Worm (Caenorhabditis elegans) whole organism, L1 larva: ENCODE results near the gene sgnh-1.

Experiments used
- ceh-8 ChIP-seq: fragments of 200-800 bp; sonication (Bioruptor generic); optimal IDR thresholded peaks from 2 replicates; lab custom pipeline; 2018; ENCODE audit warnings: mild to moderate bottlenecking, missing genetic modification characterization, moderate library complexity, missing compliant biosample characterization
- nhr-76 ChIP-seq: sonication (generic microtip); optimal IDR thresholded peaks from 2 replicates; lab custom pipeline; 2017; ENCODE audit warnings: missing biosample characterization, missing genetic modification characterization
- nhr-85 ChIP-seq: sonication (generic microtip); peaks from one replicate; lab custom pipeline; 2016; ENCODE audit warnings: missing genetic modification characterization, inconsistent platforms, missing compliant biosample characterization
- pqm-1 ChIP-seq: sonication (generic microtip); optimal IDR thresholded peaks from 3 replicates; lab custom pipeline; 2017; ENCODE audit warnings: missing biosample characterization, missing genetic modification characterization
- sup-37 ChIP-seq: fragments of 200-800 bp; sonication (Bioruptor generic); optimal IDR thresholded peaks from 2 replicates; lab custom pipeline; 2018; ENCODE audit warnings: mild to moderate bottlenecking, missing genetic modification characterization, missing compliant biosample characterization
- unc-130 ChIP-seq: fragments of 150-350 bp; optimal IDR thresholded peaks from 2 replicates; lab custom pipeline; 2017; ENCODE audit warnings: missing biosample characterization, missing genetic modification characterization, inconsistent platforms
- unc-98 ChIP-seq: fragments of 200-800 bp; sonication (Bioruptor generic); IDR thresholded peaks from 2 replicates; pipeline ENCODE4 v1.3.6; 2022; ENCODE audit warnings: missing genetic modification characterization, missing compliant biosample characterization

DNA sequence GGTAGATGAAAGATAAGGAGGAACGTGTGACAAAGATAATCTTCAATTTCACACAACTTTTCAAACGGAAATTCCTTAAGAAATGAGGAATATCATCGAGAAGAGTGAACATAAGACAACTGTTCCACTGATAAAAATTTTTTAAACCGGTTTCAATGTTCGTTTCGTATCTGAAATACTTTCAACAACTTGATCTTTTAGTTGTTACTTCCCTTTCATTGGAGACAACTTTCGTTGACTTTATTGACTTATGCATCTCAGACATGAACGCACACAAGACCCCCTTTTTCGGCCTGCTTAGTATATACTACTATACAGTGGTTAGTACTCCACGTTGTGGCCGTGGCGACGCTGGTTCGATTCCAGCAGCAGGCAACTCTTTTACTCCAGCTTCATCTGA, 28.3 kb upstream of the sgnh-1 start, which contains the start of the genes Y17G9A.4 and str-173:
- TF ChIP-seq unc-98 (GFP tag; lab: Robert Waterston, UW) (no peak), ceh-8 (GFP tag; lab: Kevin White, UChicago) (no peak), nhr-76 (tag; lab: Kevin White, UChicago) (no peak), sup-37 (GFP tag; lab: Kevin White, UChicago) (no peak), nhr-85 (tag; lab: Kevin White, UChicago) (no peak), pqm-1 (tag; lab: Kevin White, UChicago) (no peak), unc-130 (tag; lab: Kevin White, UChicago) (no peak)
